Worm (Caenorhabditis elegans) whole organism, L4/young adult: ENCODE results near the gene letm-1.

ENCODE experiments used
- W03F9.2 ChIP-seq: fragments of 150-350 bp; optimal IDR thresholded peaks from 2 replicates; lab custom pipeline; 2014; ENCODE audit warnings: missing biosample characterization, missing genetic modification characterization
- dao-5 ChIP-seq: sonication (generic microtip); optimal IDR thresholded peaks from 2 replicates; lab custom pipeline; 2016; ENCODE audit warnings: missing genotype, missing genetic modification characterization, moderate library complexity, missing compliant biosample characterization
- him-1 ChIP-seq: sonication (generic microtip); optimal IDR thresholded peaks from 2 replicates; lab custom pipeline; 2016; ENCODE audit warnings: missing genotype, missing genetic modification reagents, missing genetic modification characterization, missing compliant biosample characterization

- TF ChIP-seq him-1 (tag; lab: Kevin White, UChicago): no peak
- no peak for TF ChIP-seq dao-5 (tag; lab: Kevin White, UChicago)
- no peak for TF ChIP-seq W03F9.2 (tag; lab: Kevin White, UChicago)
Observed at ce11 chrV:13656346-13657254, 4.5 kb upstream of the letm-1 start.
